Worm (Caenorhabditis elegans) whole organism, young adult: ENCODE results near the gene srt-64.

ENCODE experiments used
- B0336.3 ChIP-seq: fragments of 200-800 bp; sonication (Bioruptor generic); IDR thresholded peaks from 2 replicates; pipeline ENCODE4 v1.3.6; 2022; ENCODE audit warnings: missing genetic modification characterization, missing compliant biosample characterization
- D2030.7 ChIP-seq: fragments of 200-800 bp; sonication (Bioruptor generic); IDR thresholded peaks from 2 replicates; pipeline ENCODE4 v1.3.6; 2022; ENCODE audit warnings: missing genetic modification reagents, missing genetic modification characterization, missing compliant biosample characterization
- F10E7.11 ChIP-seq: sonication (generic microtip); optimal IDR thresholded peaks from 2 replicates; lab custom pipeline; 2017; ENCODE audit warnings: mild to moderate bottlenecking, missing genetic modification characterization, moderate library complexity, missing compliant biosample characterization
- F39B2.1 ChIP-seq: fragments of 200-800 bp; sonication (Bioruptor generic); IDR thresholded peaks from 2 replicates; pipeline ENCODE4 v1.3.6; 2022; ENCODE audit warnings: missing genetic modification reagents, missing genetic modification characterization, missing compliant biosample characterization
- K12H6.12 ChIP-seq: fragments of 200-800 bp; sonication (Bioruptor generic); optimal IDR thresholded peaks from 2 replicates; lab custom pipeline; 2018; ENCODE audit warnings: mild to moderate bottlenecking, missing genetic modification characterization, missing compliant biosample characterization
- Y53F4B.3 ChIP-seq: fragments of 200-800 bp; sonication (Bioruptor generic); IDR thresholded peaks from 2 replicates; pipeline ENCODE4 v1.3.6; 2022; ENCODE audit warnings: missing genetic modification reagents, missing genetic modification characterization, missing compliant biosample characterization
- atf-7 ChIP-seq: sonication (generic microtip); optimal IDR thresholded peaks from 2 replicates; lab custom pipeline; 2017; ENCODE audit warnings: mild to moderate bottlenecking, missing genetic modification characterization, missing compliant biosample characterization
- cebp-1 ChIP-seq, 2 experiments: fragments of 200-800 bp in 1 of 2; sonication (Bioruptor generic) in 1 of 2; sonication (generic microtip) in 1 of 2; IDR thresholded peaks in 1 of 2; optimal IDR thresholded peaks in 1 of 2; 2 replicates each; pipeline versions ENCODE4 v1.3.6 to Lab custom; 2017 to 2022; ENCODE audit warnings: missing compliant biosample characterization in 2 of 2, missing genetic modification characterization in 2 of 2, mild to moderate bottlenecking in 1 of 2, missing genetic modification reagents in 1 of 2, moderate library complexity in 1 of 2
- dpl-1 ChIP-seq: fragments of 150-350 bp; optimal IDR thresholded peaks from 2 replicates; lab custom pipeline; 2014; ENCODE audit warnings: missing biosample characterization, missing genetic modification reagents, missing genetic modification characterization
- egl-18 ChIP-seq: fragments of 200-800 bp; sonication (Bioruptor generic); IDR thresholded peaks from 2 replicates; pipeline ENCODE4 v1.3.6; 2022; ENCODE audit warnings: missing genetic modification reagents, missing genetic modification characterization, missing compliant biosample characterization
- egl-44 ChIP-seq: fragments of 200-800 bp; sonication (Bioruptor generic); IDR thresholded peaks from 2 replicates; pipeline ENCODE4 v1.3.6; 2022; ENCODE audit warnings: missing genetic modification reagents, missing genetic modification characterization, missing compliant biosample characterization
- ekl-4 ChIP-seq: fragments of 200-800 bp; sonication (Bioruptor generic); IDR thresholded peaks from 2 replicates; pipeline ENCODE4 v1.3.6; 2022; ENCODE audit warnings: missing genetic modification reagents, missing genetic modification characterization, missing compliant biosample characterization
- fkh-3 ChIP-seq: sonication (generic microtip); optimal IDR thresholded peaks from 2 replicates; lab custom pipeline; 2016; ENCODE audit warnings: mild to moderate bottlenecking, missing genetic modification characterization, missing compliant biosample characterization
- hmg-1.2 ChIP-seq: fragments of 200-800 bp; sonication (Bioruptor generic); IDR thresholded peaks from 2 replicates; pipeline ENCODE4 v1.3.6; 2022; ENCODE audit warnings: missing genetic modification reagents, missing genetic modification characterization, missing compliant biosample characterization
- hrde-1 ChIP-seq: sonication (generic microtip); optimal IDR thresholded peaks from 2 replicates; lab custom pipeline; 2016; ENCODE audit warnings: missing genetic modification characterization, mild to moderate bottlenecking, missing compliant biosample characterization, moderate library complexity, missing genotype, missing genetic modification reagents, borderline replicate concordance
- hsf-1 ChIP-seq: fragments of 200-800 bp; sonication (Bioruptor generic); IDR thresholded peaks from 2 replicates; pipeline ENCODE4 v1.3.6; 2022; ENCODE audit warnings: missing genetic modification reagents, missing genetic modification characterization, missing compliant biosample characterization
- lag-1 ChIP-seq: fragments of 200-800 bp; sonication (Bioruptor generic); IDR thresholded peaks from 2 replicates; pipeline ENCODE4 v1.3.6; 2022; ENCODE audit warnings: missing genetic modification reagents, missing genetic modification characterization, missing compliant biosample characterization
- let-526 ChIP-seq: fragments of 200-800 bp; sonication (Bioruptor generic); IDR thresholded peaks from 2 replicates; pipeline ENCODE4 v1.3.6; 2022; ENCODE audit warnings: missing genetic modification reagents, missing genetic modification characterization, missing compliant biosample characterization
- let-607 ChIP-seq, 2 experiments: fragments of 200-800 bp in 1 of 2; sonication (Bioruptor generic) in 1 of 2; sonication (generic microtip) in 1 of 2; optimal IDR thresholded peaks; 2 replicates each; lab custom pipeline; 2016 to 2018; ENCODE audit warnings: mild to moderate bottlenecking in 2 of 2, missing compliant biosample characterization in 2 of 2, missing genetic modification characterization in 2 of 2, moderate library complexity in 2 of 2, missing genotype in 1 of 2
- lin-54 ChIP-seq: fragments of 200-800 bp; sonication (Bioruptor generic); optimal IDR thresholded peaks from 2 replicates; lab custom pipeline; 2018; ENCODE audit warnings: mild to moderate bottlenecking, missing genetic modification characterization, missing compliant biosample characterization
- lsy-27 ChIP-seq: sonication (generic microtip); optimal IDR thresholded peaks from 2 replicates; lab custom pipeline; 2017; ENCODE audit warnings: missing genetic modification characterization, mild to moderate bottlenecking, missing compliant biosample characterization, antibody characterized with exemption, missing genotype, borderline replicate concordance; ENCODE audit not compliant: insufficient read depth
- madf-10 ChIP-seq: sonication (generic microtip); optimal IDR thresholded peaks from 2 replicates; lab custom pipeline; 2016; ENCODE audit warnings: mild to moderate bottlenecking, missing genetic modification characterization, missing compliant biosample characterization
- mel-28 ChIP-seq: sonication (generic microtip); optimal IDR thresholded peaks from 2 replicates; lab custom pipeline; 2016; ENCODE audit warnings: borderline replicate concordance, mild to moderate bottlenecking, missing genetic modification characterization, missing compliant biosample characterization
- mxl-1 ChIP-seq: sonication (generic microtip); optimal IDR thresholded peaks from 2 replicates; lab custom pipeline; 2016; ENCODE audit warnings: missing genetic modification characterization, missing compliant biosample characterization
- nfya-1 ChIP-seq: sonication (generic microtip); optimal IDR thresholded peaks from 2 replicates; lab custom pipeline; 2017; ENCODE audit warnings: antibody characterized with exemption, missing compliant biosample characterization, missing genetic modification characterization, borderline replicate concordance; ENCODE audit not compliant: insufficient read depth
- nfyb-1 ChIP-seq: fragments of 200-800 bp; sonication (Bioruptor generic); IDR thresholded peaks from 2 replicates; pipeline ENCODE4 v1.3.6; 2022; ENCODE audit warnings: missing genetic modification reagents, missing genetic modification characterization, missing compliant biosample characterization
- nhr-120 ChIP-seq: fragments of 200-800 bp; sonication (Bioruptor generic); IDR thresholded peaks from 2 replicates; pipeline ENCODE4 v1.3.6; 2022; ENCODE audit warnings: missing genetic modification characterization, missing compliant biosample characterization
- nhr-179 ChIP-seq: sonication (generic microtip); optimal IDR thresholded peaks from 2 replicates; lab custom pipeline; 2016; ENCODE audit warnings: mild to moderate bottlenecking, missing genetic modification characterization, missing compliant biosample characterization
- nhr-27 ChIP-seq: fragments of 200-800 bp; sonication (Bioruptor generic); optimal IDR thresholded peaks from 2 replicates; lab custom pipeline; 2018; ENCODE audit warnings: mild to moderate bottlenecking, missing genetic modification characterization, moderate library complexity, missing compliant biosample characterization
- nhr-80 ChIP-seq: sonication (generic microtip); optimal IDR thresholded peaks from 2 replicates; lab custom pipeline; 2016; ENCODE audit warnings: missing genetic modification characterization, missing compliant biosample characterization
- pha-4 ChIP-seq: fragments of 150-350 bp; sonication (generic microtip); optimal IDR thresholded peaks from 2 replicates; lab custom pipeline; 2014; ENCODE audit warnings: missing biosample characterization, missing genetic modification reagents, missing genetic modification characterization
- rcor-1 ChIP-seq: fragments of 200-800 bp; sonication (Bioruptor generic); IDR thresholded peaks from 2 replicates; pipeline ENCODE4 v1.3.6; 2022; ENCODE audit warnings: missing genetic modification reagents, missing genetic modification characterization, missing compliant biosample characterization
- rpc-1 ChIP-seq, 2 experiments: fragments of 150-350 bp in 1 of 2; sonication (generic microtip) in 1 of 2; optimal IDR thresholded peaks; 2 replicates each; lab custom pipeline; 2014 to 2018; ENCODE audit warnings: missing biosample characterization in 1 of 2, missing genetic modification characterization in 1 of 2, missing genetic modification reagents in 1 of 2, missing genotype in 1 of 2
- snpc-1.1 ChIP-seq: sonication (generic microtip); optimal IDR thresholded peaks from 2 replicates; lab custom pipeline; 2017; ENCODE audit warnings: missing genetic modification characterization, mild to moderate bottlenecking, missing compliant biosample characterization, antibody characterized with exemption, moderate library complexity, missing genotype, missing genetic modification reagents; ENCODE audit not compliant: insufficient read depth
- tbp1 ChIP-seq: fragments of 200-800 bp; sonication (Bioruptor generic); optimal IDR thresholded peaks from 2 replicates; lab custom pipeline; 2018; ENCODE audit warnings: mild to moderate bottlenecking, missing genetic modification characterization, missing compliant biosample characterization
- unc-62 ChIP-seq: fragments of 150-350 bp; optimal IDR thresholded peaks from 2 replicates; lab custom pipeline; 2014; ENCODE audit warnings: missing biosample characterization, missing genetic modification reagents, missing genetic modification characterization
- xnd-1 ChIP-seq: sonication (generic microtip); optimal IDR thresholded peaks from 2 replicates; lab custom pipeline; 2016; ENCODE audit warnings: missing genotype, missing genetic modification reagents, missing genetic modification characterization, missing compliant biosample characterization
- ztf-25 ChIP-seq: fragments of 200-800 bp; sonication (Bioruptor generic); IDR thresholded peaks from 2 replicates; pipeline ENCODE4 v1.3.6; 2022; ENCODE audit warnings: missing genetic modification reagents, missing genetic modification characterization, missing compliant biosample characterization
- ztf-26 ChIP-seq: sonication (generic microtip); optimal IDR thresholded peaks from 2 replicates; lab custom pipeline; 2017; ENCODE audit warnings: missing genetic modification characterization, missing compliant biosample characterization
- ztf-6 ChIP-seq: fragments of 200-800 bp; sonication (Bioruptor generic); IDR thresholded peaks from 2 replicates; pipeline ENCODE4 v1.3.6; 2022; ENCODE audit warnings: missing genetic modification reagents, missing genetic modification characterization, missing compliant biosample characterization

The srt-64 gene

ce11 chrV:5201706-5202105 is 32.2 kb upstream of the srt-64 start:
- no peak for TF ChIP-seq madf-10
- no peak for TF ChIP-seq tbp1
- no peak for TF ChIP-seq rcor-1 (GFP tag; lab: Robert Waterston, UW)
- no peak for TF ChIP-seq D2030.7
- TF ChIP-seq nhr-120 (GFP tag; lab: Robert Waterston, UW): no peak
- TF ChIP-seq ztf-6: no peak
- TF ChIP-seq lin-54: no peak
- TF ChIP-seq egl-18 (GFP tag; lab: Robert Waterston, UW): no peak
- TF ChIP-seq F10E7.11 (tag; lab: Kevin White, UChicago): no peak
- no peak for TF ChIP-seq mel-28 (tag; lab: Kevin White, UChicago)
- no peak for TF ChIP-seq dpl-1
- TF ChIP-seq, all 124 proteins: peak for 0

- TF ChIP-seq rpc-1 (optimal IDR thresholded peaks at IDR 0.05; lab: Kevin White, UChicago): no peak
- TF ChIP-seq rpc-1 (tag; optimal IDR thresholded peaks at IDR 0.05; lab: Kevin White, UChicago): no peak
- no peak for TF ChIP-seq egl-18 (GFP tag; lab: Robert Waterston, UW)
- no peak for TF ChIP-seq lsy-27 (tag; lab: Kevin White, UChicago)
Observed at ce11 chrV:5200188-5200587, 30.7 kb upstream of the srt-64 start.

ce11 chrV:5198240-5198639 is 28.8 kb upstream of the srt-64 start, which contains the start of gene Y47A7.2:
Y47A7.2 (minus strand) TSS chrV:5198340.
- TF ChIP-seq B0336.3 (GFP tag; lab: Robert Waterston, UW) (no peak), ekl-4 (GFP tag; lab: Robert Waterston, UW) (no peak), let-526 (GFP tag; lab: Robert Waterston, UW) (no peak), Y53F4B.3 (GFP tag; lab: Robert Waterston, UW) (no peak), ztf-25 (GFP tag; lab: Robert Waterston, UW) (no peak), nhr-27 (tag; lab: Kevin White, UChicago) (no peak), nfyb-1 (GFP tag; lab: Robert Waterston, UW) (no peak), cebp-1 (GFP tag; IDR thresholded peaks at IDR 0.05; lab: Robert Waterston, UW) (no peak), cebp-1 (tag; optimal IDR thresholded peaks at IDR 0.05; lab: Kevin White, UChicago) (no peak), nfya-1 (no peak), hmg-1.2 (GFP tag; lab: Robert Waterston, UW) (no peak), snpc-1.1 (tag; lab: Kevin White, UChicago) (no peak), lin-54 (no peak), egl-18 (GFP tag; lab: Robert Waterston, UW) (no peak), ztf-26 (tag; lab: Kevin White, UChicago) (no peak), D2030.7 (no peak), xnd-1 (tag; lab: Kevin White, UChicago) (no peak), nhr-179 (no peak), hrde-1 (tag; lab: Kevin White, UChicago) (no peak)
- TF ChIP-seq, all 124 proteins: peak for 0

- TF ChIP-seq K12H6.12 (tag; lab: Kevin White, UChicago) (no peak), hsf-1 (no peak), mxl-1 (tag; lab: Kevin White, UChicago) (no peak)
- TF ChIP-seq, all 124 proteins: peak for 0
Observed at ce11 chrV:5194508-5194907, 25.0 kb upstream of the srt-64 start, which contains the start of gene abu-8. abu-8 (minus strand) TSS chrV:5194608.

ce11 chrV:5192501-5192900 is 23.0 kb upstream of the srt-64 start, which contains the start of gene C03A7.13:
C03A7.13 (minus strand) TSS chrV:5192543.
- TF ChIP-seq unc-62 (GFP tag; lab: Kevin White, UChicago) (peak; percentile 93), Y53F4B.3 (GFP tag; lab: Robert Waterston, UW) (no peak), fkh-3 (tag; lab: Kevin White, UChicago) (no peak), atf-7 (tag; lab: Kevin White, UChicago) (peak; percentile 26), tbp1 (peak; percentile 8), lag-1 (GFP tag; lab: Robert Waterston, UW) (no peak), nhr-80 (peak; percentile 87), pha-4 (tag; lab: Kevin White, UChicago) (peak; percentile 9), let-607 (tag; optimal IDR thresholded peaks at IDR 0.05; lab: Kevin White, UChicago) (peak in 1 of 2 experiments; percentile 30), cebp-1 (GFP tag; IDR thresholded peaks at IDR 0.05; lab: Robert Waterston, UW) (no peak), cebp-1 (tag; optimal IDR thresholded peaks at IDR 0.05; lab: Kevin White, UChicago) (peak; percentile 34), egl-44 (GFP tag; lab: Robert Waterston, UW) (0 out of 2 replicates have a peak, but pooled peaks have one; percentile 29), F39B2.1 (GFP tag; lab: Robert Waterston, UW) (no peak)
